Fruit fly (Drosophila melanogaster): ENCODE measurements around the gene CCT3.

dm6 chr3R:16614241-16614640 is 33.2 kb upstream of the CCT3 start, which contains the start of gene CG10340:
- TF ChIP-seq CTCF (optimal IDR thresholded peaks at IDR 0.05) (peak in 1 of 2 experiments; percentile 10), CG8478 (optimal IDR thresholded peaks at IDR 0.05) (no peak)

All from S2 (cell line).